Fruit fly (Drosophila melanogaster) Kc167 (cell line): ENCODE data around the gene CG10834.

Experiments used
- Myc ChIP-seq: fragments of >200 bp; optimal IDR thresholded peaks from 2 replicates; lab custom pipeline; 2017; ENCODE audit warnings: missing external identifiers
- Sin3A ChIP-seq: fragments of >200 bp; optimal IDR thresholded peaks from 2 replicates; lab custom pipeline; 2018; ENCODE audit warnings: missing external identifiers
- h ChIP-seq: fragments of >200 bp; optimal IDR thresholded peaks from 3 replicates; lab custom pipeline; 2018; ENCODE audit warnings: missing external identifiers
- insv ChIP-seq: fragments of >200 bp; optimal IDR thresholded peaks from 3 replicates; lab custom pipeline; 2018; ENCODE audit warnings: missing external identifiers
- psq ChIP-seq: fragments of >200 bp; optimal IDR thresholded peaks from 2 replicates; lab custom pipeline; 2017; ENCODE audit warnings: missing external identifiers
- ttk ChIP-seq: sonication (Bioruptor generic); optimal IDR thresholded peaks from 2 replicates; lab custom pipeline; 2017; ENCODE audit warnings: missing external identifiers

The CG10834 gene

DNA sequence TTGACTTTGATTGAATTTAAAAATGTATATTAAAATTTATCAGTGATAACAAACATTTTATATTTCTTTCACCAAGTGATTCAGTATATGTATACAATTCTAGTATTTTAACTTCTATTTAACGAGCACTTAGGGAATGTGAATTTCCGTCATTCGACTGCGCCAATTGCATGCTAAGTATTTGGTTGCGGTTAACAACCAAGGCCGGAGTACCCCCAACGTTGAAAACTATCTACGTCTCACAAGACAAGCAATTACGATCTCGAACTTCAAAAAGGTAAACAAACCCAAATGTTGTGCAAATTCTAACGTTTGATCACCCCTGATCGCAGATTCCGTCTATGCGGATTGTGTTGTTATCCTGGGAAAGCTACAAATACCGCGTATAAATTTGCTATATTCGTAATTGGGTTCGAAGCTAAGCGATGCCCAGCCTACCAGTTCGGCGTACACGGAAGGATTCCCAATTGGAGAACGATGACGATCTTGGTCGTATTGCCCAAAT lies 24.1 kb upstream of the CG10834 start, which contains the start of gene CG42748:
Gene CG42748, plus strand, starts transcription at position 51 of the 505 bp plus-strand sequence.
- TF ChIP-seq psq (lab: Kevin White, UChicago) (no peak), Sin3A (lab: Kevin White, UChicago) (no peak), Myc (lab: Kevin White, UChicago) (no peak), h (lab: Kevin White, UChicago) (no peak), insv (lab: Kevin White, UChicago) (no peak), ttk (lab: Kevin White, UChicago) (no peak)

DNA sequence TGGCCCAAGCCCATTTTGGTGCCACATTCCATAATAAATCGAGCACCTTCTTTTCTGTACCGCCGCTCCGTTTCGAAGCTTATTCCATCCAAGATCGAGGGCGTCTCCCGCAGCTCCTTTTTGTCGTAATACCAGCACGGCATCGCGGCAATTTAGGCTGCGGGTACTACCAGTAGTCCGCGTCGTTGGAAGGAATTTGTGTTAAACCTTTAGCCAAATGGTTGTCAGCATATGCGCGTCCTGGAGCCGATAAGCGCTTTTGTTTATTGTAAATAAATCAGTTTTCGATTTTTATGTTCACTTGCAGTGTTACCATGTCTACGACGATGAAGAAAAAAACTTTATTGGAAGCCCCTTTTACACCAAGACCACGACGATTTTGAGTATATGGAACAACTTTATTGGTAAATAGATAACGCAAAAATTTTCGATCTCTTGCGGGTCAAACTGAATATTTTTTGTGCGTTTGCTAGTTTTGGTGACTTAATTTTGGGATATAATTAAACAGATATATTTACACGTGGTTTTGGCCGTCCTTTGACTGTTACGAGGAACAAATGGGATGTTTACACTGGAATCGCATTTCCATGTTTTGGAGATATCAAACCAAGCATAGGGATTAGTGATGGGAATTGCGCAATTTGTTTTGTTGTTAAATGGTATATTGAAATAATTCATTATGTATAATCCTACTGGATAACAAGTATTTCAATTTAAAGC lies 22.6 kb upstream of the CG10834 start, which contains the start of gene CycK:
Gene CycK, minus strand, starts transcription at position 562 of the 720 bp plus-strand sequence.
- TF ChIP-seq Sin3A (lab: Kevin White, UChicago) (no peak), psq (lab: Kevin White, UChicago) (no peak), Myc (lab: Kevin White, UChicago) (no peak), insv (lab: Kevin White, UChicago) (no peak), ttk (lab: Kevin White, UChicago) (no peak), h (lab: Kevin White, UChicago) (no peak)

dm6 chr2L:22121651-22122165 lies 14.6 kb upstream of the CG10834 start:
- TF ChIP-seq h (lab: Kevin White, UChicago) (no peak), ttk (lab: Kevin White, UChicago) (no peak), Myc (lab: Kevin White, UChicago) (no peak), psq (lab: Kevin White, UChicago) (no peak), Sin3A (lab: Kevin White, UChicago) (no peak), insv (lab: Kevin White, UChicago) (no peak)

dm6 chr2L:22120871-22121388 lies 13.8 kb upstream of the CG10834 start, which contains the start of gene CG3651:
Gene CG3651, plus strand, starts transcription at chr2L:22121338.
- no peak for TF ChIP-seq insv (lab: Kevin White, UChicago)
- TF ChIP-seq h (lab: Kevin White, UChicago): no peak
- no peak for TF ChIP-seq Sin3A (lab: Kevin White, UChicago)
- no peak for TF ChIP-seq psq (lab: Kevin White, UChicago)
- no peak for TF ChIP-seq Myc (lab: Kevin White, UChicago)
- TF ChIP-seq ttk (lab: Kevin White, UChicago): no peak

DNA sequence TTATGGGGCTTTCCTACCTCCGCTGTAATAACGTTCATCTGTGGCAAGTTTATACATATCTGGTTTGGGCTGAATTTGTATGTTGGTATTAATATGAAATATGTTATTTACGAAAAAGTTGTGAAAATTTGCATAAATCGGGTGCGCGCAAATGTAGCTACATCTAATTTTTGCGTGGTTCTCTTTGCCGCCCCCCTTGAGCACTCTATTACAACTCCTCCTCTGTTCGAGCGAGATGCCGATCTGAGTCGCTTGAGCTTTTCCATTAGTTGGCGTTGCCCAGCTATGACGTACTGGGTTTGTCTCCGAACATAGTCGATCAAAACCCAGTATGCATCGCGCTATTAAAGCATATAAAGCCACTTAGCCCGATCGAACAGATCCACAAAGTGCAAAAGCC lies 1.6 kb upstream of the CG10834 start, which contains the start of gene CG6675:
Gene CG6675, plus strand, starts transcription at position 301 of the 400 bp plus-strand sequence.
- TF ChIP-seq psq (lab: Kevin White, UChicago): no peak
- no peak for TF ChIP-seq Sin3A (lab: Kevin White, UChicago)
- TF ChIP-seq ttk (lab: Kevin White, UChicago): no peak
- TF ChIP-seq Myc (lab: Kevin White, UChicago): no peak
- no peak for TF ChIP-seq h (lab: Kevin White, UChicago)
- TF ChIP-seq insv (lab: Kevin White, UChicago): no peak

DNA sequence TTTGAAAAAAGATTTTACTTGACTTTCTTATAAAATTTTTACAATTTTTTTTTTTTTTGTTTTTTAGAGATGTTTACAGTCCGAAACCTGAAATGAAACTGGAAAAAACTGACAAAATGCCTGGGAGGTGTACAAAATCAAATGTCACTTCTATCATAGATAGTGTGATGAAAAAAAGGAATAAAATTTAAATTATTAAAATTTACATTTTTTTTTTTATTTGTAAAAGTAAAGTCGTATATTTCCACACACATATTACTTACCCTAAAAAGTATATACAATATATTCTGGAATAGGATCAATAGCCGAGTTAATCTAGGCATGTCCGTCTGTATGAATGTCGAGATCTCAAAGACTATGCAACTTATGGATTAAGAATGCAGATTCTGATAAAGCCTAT lies 1.7 kb downstream of the CG10834 start, which contains the start of gene CG15219:
Gene CG15219, minus strand, starts transcription at position 101 of the 400 bp plus-strand sequence.
- TF ChIP-seq psq (lab: Kevin White, UChicago): no peak
- TF ChIP-seq h (lab: Kevin White, UChicago): no peak
- TF ChIP-seq insv (lab: Kevin White, UChicago): no peak
- no peak for TF ChIP-seq Myc (lab: Kevin White, UChicago)
- no peak for TF ChIP-seq Sin3A (lab: Kevin White, UChicago)
- TF ChIP-seq ttk (lab: Kevin White, UChicago): no peak

- TF ChIP-seq ttk (lab: Kevin White, UChicago): no peak
- no peak for TF ChIP-seq insv (lab: Kevin White, UChicago)
- TF ChIP-seq psq (lab: Kevin White, UChicago): no peak
- TF ChIP-seq Myc (lab: Kevin White, UChicago): no peak
- TF ChIP-seq Sin3A (lab: Kevin White, UChicago): no peak
- no peak for TF ChIP-seq h (lab: Kevin White, UChicago)
Measured at dm6 chr2L:22104301-22104700, 2.8 kb downstream of the CG10834 start, which contains the start of gene tplus3b. Gene tplus3b, minus strand, starts transcription at chr2L:22104401.

DNA sequence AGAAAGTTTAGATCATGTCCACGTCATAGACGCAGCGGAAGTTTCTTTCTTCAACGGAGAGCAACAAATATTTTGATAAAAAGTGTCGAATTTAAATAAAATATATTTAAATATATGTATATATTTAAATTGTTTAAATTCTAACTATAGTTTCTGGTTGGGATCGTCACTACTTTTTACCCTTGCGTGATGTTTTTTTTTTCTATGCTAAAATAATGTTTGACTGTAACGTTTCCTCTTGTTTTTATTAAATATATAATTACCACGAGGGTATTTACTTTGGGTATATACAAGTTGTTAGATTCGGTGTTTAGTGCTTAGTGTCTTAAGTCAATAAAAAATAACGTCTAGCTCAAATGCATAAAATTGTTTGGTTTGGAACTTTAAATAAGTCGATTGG lies 27.8 kb downstream of the CG10834 start, which contains the start of gene ttm3:
Gene ttm3, plus strand, starts transcription at position 301 of the 400 bp plus-strand sequence.
- TF ChIP-seq psq (lab: Kevin White, UChicago) (no peak), Sin3A (lab: Kevin White, UChicago) (no peak), h (lab: Kevin White, UChicago) (no peak), insv (lab: Kevin White, UChicago) (no peak), ttk (lab: Kevin White, UChicago) (no peak), Myc (lab: Kevin White, UChicago) (no peak)

DNA sequence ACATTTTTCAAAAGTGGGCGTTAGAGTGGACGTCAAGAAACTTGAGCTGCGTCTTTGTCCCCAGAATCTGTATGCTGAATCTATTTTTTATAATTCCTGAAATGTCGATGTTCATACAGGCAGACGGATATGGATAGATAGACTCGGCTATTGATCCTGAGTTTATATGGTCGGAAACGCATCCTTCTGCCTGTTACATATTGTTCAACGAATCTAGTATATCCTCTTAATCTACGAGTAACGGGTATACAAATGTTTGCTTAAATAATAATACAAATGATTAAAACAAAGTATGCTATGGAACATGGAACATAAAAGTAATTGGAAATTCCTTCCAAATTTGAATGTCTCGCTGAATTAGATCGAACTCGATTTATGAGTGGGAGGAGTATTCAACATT lies 36.3 kb downstream of the CG10834 start, which contains the start of gene tplus3a:
Gene tplus3a, plus strand, starts transcription at position 301 of the 400 bp plus-strand sequence.
- no peak for TF ChIP-seq psq (lab: Kevin White, UChicago)
- TF ChIP-seq Sin3A (lab: Kevin White, UChicago): no peak
- no peak for TF ChIP-seq ttk (lab: Kevin White, UChicago)
- TF ChIP-seq insv (lab: Kevin White, UChicago): no peak
- TF ChIP-seq h (lab: Kevin White, UChicago): no peak
- no peak for TF ChIP-seq Myc (lab: Kevin White, UChicago)

- TF ChIP-seq ttk (lab: Kevin White, UChicago): no peak
- no peak for TF ChIP-seq psq (lab: Kevin White, UChicago)
- TF ChIP-seq Myc (lab: Kevin White, UChicago): no peak
- TF ChIP-seq h (lab: Kevin White, UChicago): no peak
- TF ChIP-seq insv (lab: Kevin White, UChicago): no peak
- TF ChIP-seq Sin3A (lab: Kevin White, UChicago): no peak
Measured at dm6 chr2L:22065243-22065642, 41.9 kb downstream of the CG10834 start, which contains the start of gene CG42597. Gene CG42597, minus strand, starts transcription at chr2L:22065343.
